Worm (Caenorhabditis elegans): Measurements from ENCODE around the gene mans-3.
A peak's percentile ranks its signal among the peaks of the same experiment; 100 is the strongest.

mans-3 gene

DNA sequence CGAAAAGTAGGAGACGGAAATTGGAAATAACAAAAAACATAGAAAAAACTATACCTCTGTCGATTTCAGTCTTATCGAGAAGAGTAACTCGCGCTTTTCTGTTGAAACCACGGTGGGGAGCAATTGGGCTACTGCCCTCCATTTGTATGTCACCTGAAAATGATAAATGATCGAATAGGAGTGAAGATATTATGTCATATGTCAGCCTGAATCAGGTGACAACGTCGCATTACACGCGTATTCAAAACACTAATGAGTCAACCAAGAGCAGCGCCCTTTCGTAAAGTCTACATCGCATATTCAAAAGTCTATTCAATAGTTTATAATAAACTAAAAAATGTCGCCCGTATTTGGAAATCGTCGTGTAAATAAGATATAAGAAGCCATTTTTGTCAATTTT lies 12.3 kb upstream of the mans-3 start:
- TF ChIP-seq nhr-47 (tag; optimal IDR thresholded peaks at IDR 0.05) (peak; percentile 21), nhr-76 (tag; optimal IDR thresholded peaks at IDR 0.05) (no peak), mef-2 (tag; optimal IDR thresholded peaks at IDR 0.05) (no peak), nhr-71 (tag; optimal IDR thresholded peaks at IDR 0.05) (peak; percentile 37), fkh-8 (tag; optimal IDR thresholded peaks at IDR 0.05) (peak; percentile 56), efl-3 (GFP tag; optimal IDR thresholded peaks at IDR 0.05) (no peak), unc-98 (GFP tag; IDR thresholded peaks at IDR 0.05) (no peak), sox-4 (tag; optimal IDR thresholded peaks at IDR 0.05) (peak; percentile 34), dsc-1 (tag; optimal IDR thresholded peaks at IDR 0.05) (peak; percentile 68), lin-14 (GFP tag; optimal IDR thresholded peaks at IDR 0.05) (no peak), snpc-4 (tag; optimal IDR thresholded peaks at IDR 0.05) (no peak)

DNA sequence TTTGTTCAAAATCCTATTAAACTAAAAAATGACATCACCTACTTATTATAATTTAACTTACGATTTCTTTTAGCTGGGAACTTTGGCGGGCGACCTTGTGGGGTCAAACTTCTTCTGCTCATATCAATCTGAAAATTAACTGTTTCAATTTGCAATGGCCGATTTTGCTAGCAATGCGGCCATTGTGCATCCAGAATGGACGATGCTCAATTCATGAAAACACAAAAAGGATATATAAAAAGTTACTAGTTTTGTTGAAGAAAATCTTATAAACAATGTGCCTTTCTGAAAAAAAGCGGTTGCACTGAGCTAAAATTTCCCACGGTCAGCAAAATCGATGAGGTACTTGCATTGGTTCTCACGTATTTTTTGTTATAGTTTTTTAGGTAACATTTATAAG lies 10.9 kb upstream of the mans-3 start, which contains the start of gene C31H2.3:
Gene C31H2.3, minus strand, starts transcription at position 101 of the 400 bp plus-strand sequence.
- TF ChIP-seq nhr-47 (tag; optimal IDR thresholded peaks at IDR 0.05): no peak
- TF ChIP-seq rnt-1 (tag; optimal IDR thresholded peaks at IDR 0.05): no peak

DNA sequence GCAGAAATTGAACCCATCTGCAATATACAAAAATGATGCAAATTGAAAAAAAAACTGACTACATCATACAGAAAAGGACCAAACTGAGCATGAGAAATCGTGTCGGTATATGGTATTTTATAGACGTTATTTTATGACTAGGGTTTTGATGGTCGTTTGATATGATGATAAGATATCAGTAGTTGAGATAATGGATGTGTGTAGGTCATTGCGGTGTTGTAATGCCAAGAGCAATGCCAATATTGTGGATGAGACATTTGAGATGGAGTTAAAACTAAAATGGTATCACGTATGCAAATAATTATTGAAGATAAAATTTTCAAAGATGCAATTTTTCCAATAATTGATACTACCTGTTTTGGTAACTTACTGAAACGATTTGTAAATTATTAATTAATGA lies 5.5 kb upstream of the mans-3 start, which contains the start of gene C31H2.4:
Gene C31H2.4, minus strand, starts transcription at position 19 of the 400 bp plus-strand sequence.
- TF ChIP-seq hpl-2 (GFP tag; optimal IDR thresholded peaks at IDR 0.05): no peak
- TF ChIP-seq efl-3 (GFP tag; optimal IDR thresholded peaks at IDR 0.05): no peak
- TF ChIP-seq ceh-88 (GFP tag; IDR thresholded peaks at IDR 0.05): no peak
- TF ChIP-seq fos-1 (tag; optimal IDR thresholded peaks at IDR 0.05): no peak
- no peak for TF ChIP-seq efl-1 (optimal IDR thresholded peaks at IDR 0.05)
- TF ChIP-seq efl-1 (GFP tag; optimal IDR thresholded peaks at IDR 0.05 in 1 of 2): peak in 1 of 2 experiments; percentile 12
- TF ChIP-seq ceh-82 (tag; optimal IDR thresholded peaks at IDR 0.05): no peak
- no peak for TF ChIP-seq fkh-10 (GFP tag; optimal IDR thresholded peaks at IDR 0.05)
- no peak for TF ChIP-seq mab-9 (GFP tag; IDR thresholded peaks at IDR 0.05)
- TF ChIP-seq nhr-84 (tag; optimal IDR thresholded peaks at IDR 0.05): no peak
- TF ChIP-seq isw-1 (GFP tag; IDR thresholded peaks at IDR 0.05): no peak
- TF ChIP-seq pax-3 (tag; optimal IDR thresholded peaks at IDR 0.05): no peak
- no peak for TF ChIP-seq nhr-47 (tag; optimal IDR thresholded peaks at IDR 0.05)
- TF ChIP-seq elt-3 (tag; optimal IDR thresholded peaks at IDR 0.05): peak in 1 of 6 experiments; percentile 33
- TF ChIP-seq nhr-85 (tag): peak; percentile 64
- TF ChIP-seq ceh-8 (GFP tag; optimal IDR thresholded peaks at IDR 0.05): no peak
- TF ChIP-seq unc-98 (GFP tag; IDR thresholded peaks at IDR 0.05): no peak
- no peak for TF ChIP-seq nhr-76 (tag; optimal IDR thresholded peaks at IDR 0.05)
- TF ChIP-seq elt-2 (tag; optimal IDR thresholded peaks at IDR 0.05): peak; percentile 23
- TF ChIP-seq dsc-1 (tag; optimal IDR thresholded peaks at IDR 0.05): no peak

DNA sequence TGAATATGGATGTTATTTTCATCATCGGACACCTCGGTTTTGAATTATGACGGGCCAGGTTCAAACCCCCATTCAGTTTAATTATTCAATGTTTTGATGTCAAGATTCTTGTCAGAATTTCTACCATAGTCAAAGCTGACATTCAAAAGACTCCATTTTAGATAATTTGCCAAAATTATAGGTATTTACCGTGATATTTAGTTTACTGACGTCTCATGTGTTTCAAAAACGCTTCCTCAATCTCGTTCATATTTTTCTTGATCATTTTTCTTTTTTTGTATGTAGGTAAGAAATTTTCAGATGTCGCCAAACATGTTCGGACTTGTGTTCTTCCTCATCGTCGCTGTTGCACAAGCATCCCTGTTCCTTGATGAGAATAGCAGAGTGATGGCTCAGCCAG lies 2.4 kb upstream of the mans-3 start, which contains the start of gene EGAP5.1:
Gene EGAP5.1, plus strand, starts transcription at position 301 of the 400 bp plus-strand sequence.
- no peak for TF ChIP-seq unc-130 (tag; optimal IDR thresholded peaks at IDR 0.05)
- TF ChIP-seq alr-1 (tag; optimal IDR thresholded peaks at IDR 0.05; ENCODE audit: borderline replicate concordance): no peak
- TF ChIP-seq nhr-20 (tag; optimal IDR thresholded peaks at IDR 0.05): no peak
- TF ChIP-seq nhr-47 (tag; optimal IDR thresholded peaks at IDR 0.05): no peak
- no peak for TF ChIP-seq nhr-84 (tag; optimal IDR thresholded peaks at IDR 0.05)
- TF ChIP-seq egl-27 (tag; optimal IDR thresholded peaks at IDR 0.05): no peak
- TF ChIP-seq mef-2 (tag; optimal IDR thresholded peaks at IDR 0.05): no peak
- no peak for TF ChIP-seq ceh-90 (tag; optimal IDR thresholded peaks at IDR 0.05)
- TF ChIP-seq skn-1 (tag; optimal IDR thresholded peaks at IDR 0.05): no peak

DNA sequence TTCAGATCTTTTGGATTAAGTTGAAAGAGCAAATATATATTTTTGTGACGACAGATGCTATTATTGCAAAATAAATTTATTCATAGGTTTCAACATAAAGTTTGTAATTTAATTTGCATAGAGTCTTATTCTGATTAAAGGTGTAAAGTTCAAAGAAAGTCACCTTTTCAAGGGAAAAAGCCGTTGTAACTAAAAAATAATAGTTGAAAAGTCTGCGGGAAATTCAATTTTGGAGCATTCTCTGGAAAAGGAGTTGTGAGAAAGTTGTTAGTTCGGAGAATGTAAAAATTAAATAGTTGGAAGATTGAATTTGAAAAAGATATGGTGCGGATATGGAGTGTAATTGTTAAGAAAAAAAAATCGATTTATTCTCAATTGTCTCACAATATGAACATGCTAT lies 1.1 kb upstream of the mans-3 start:
- peak; percentile 52 for TF ChIP-seq nhr-47 (tag; optimal IDR thresholded peaks at IDR 0.05)
- no peak for TF ChIP-seq egl-13 (tag; optimal IDR thresholded peaks at IDR 0.05)
- no peak for TF ChIP-seq unc-86 (tag; optimal IDR thresholded peaks at IDR 0.05)
- TF ChIP-seq C04F5.9 (tag; optimal IDR thresholded peaks at IDR 0.05): no peak
- peak; percentile 54 for TF ChIP-seq nhr-71 (tag; optimal IDR thresholded peaks at IDR 0.05)
- no peak for TF ChIP-seq unc-98 (GFP tag; IDR thresholded peaks at IDR 0.05)
- TF ChIP-seq fkh-8 (tag; optimal IDR thresholded peaks at IDR 0.05): peak; percentile 48
- TF ChIP-seq vab-15 (tag; optimal IDR thresholded peaks at IDR 0.05): no peak
- TF ChIP-seq mep-1 (tag; optimal IDR thresholded peaks at IDR 0.05): no peak
- no peak for TF ChIP-seq pax-3 (tag; optimal IDR thresholded peaks at IDR 0.05)
- no peak for TF ChIP-seq nhr-28 (tag; optimal IDR thresholded peaks at IDR 0.05)
- no peak for TF ChIP-seq irx-1 (tag; optimal IDR thresholded peaks at IDR 0.05)

Data from whole organism, L1 larva.